Fruit fly (Drosophila melanogaster) whole organism, embryonic: ENCODE data around the gene Rab3-GAP.

Experiments
- Adf1 ChIP-seq: fragments of 200-800 bp; sonication (Bioruptor generic); IDR thresholded peaks from 2 replicates; pipeline ENCODE4 v1.3.6; 2022; ENCODE audit warnings: missing biosample characterization, missing genetic modification characterization
- Bdp1 ChIP-seq: fragments of 200-800 bp; sonication (Bioruptor generic); optimal IDR thresholded peaks from 3 replicates; lab custom pipeline; 2016; ENCODE audit warnings: missing biosample characterization, missing genetic modification characterization
- Bteb2 ChIP-seq: fragments of 200-800 bp; sonication (Bioruptor generic); optimal IDR thresholded peaks from 2 replicates; lab custom pipeline; 2016; ENCODE audit warnings: missing biosample characterization, missing genetic modification characterization
- CG11247 ChIP-seq: fragments of 200-800 bp; sonication (Bioruptor generic); IDR thresholded peaks from 2 replicates; pipeline ENCODE4 v1.3.6; 2022; ENCODE audit warnings: missing biosample characterization, missing genetic modification characterization
- CG12236 ChIP-seq: fragments of 200-800 bp; sonication (Bioruptor generic); optimal IDR thresholded peaks from 2 replicates; lab custom pipeline; 2016; ENCODE audit warnings: missing biosample characterization, missing genetic modification characterization
- CG14014 ChIP-seq: fragments of 200-800 bp; sonication (Bioruptor generic); IDR thresholded peaks from 2 replicates; pipeline ENCODE4 v1.3.6; 2022; ENCODE audit warnings: missing biosample characterization, missing genetic modification characterization
- CG16779 ChIP-seq: fragments of 200-800 bp; sonication (Bioruptor generic); IDR thresholded peaks from 2 replicates; pipeline ENCODE4 v1.3.6; 2022; ENCODE audit warnings: missing biosample characterization, missing genetic modification characterization
- CG17186 ChIP-seq: fragments of 200-800 bp; sonication (Bioruptor generic); optimal IDR thresholded peaks from 3 replicates; lab custom pipeline; 2017; ENCODE audit warnings: missing biosample characterization, missing genetic modification reagents, missing genetic modification characterization
- CG17829 ChIP-seq: fragments of 200-800 bp; optimal IDR thresholded peaks from 2 replicates; lab custom pipeline; 2019; ENCODE audit warnings: missing biosample characterization, mild to moderate bottlenecking, missing genetic modification characterization, moderate library complexity
- CG18476 ChIP-seq: fragments of 200-800 bp; sonication (Bioruptor generic); optimal IDR thresholded peaks from 2 replicates; lab custom pipeline; 2016; ENCODE audit warnings: missing biosample characterization, mild to moderate bottlenecking, missing genetic modification characterization
- CG2678 ChIP-seq: fragments of 200-800 bp; sonication (Bioruptor generic); optimal IDR thresholded peaks from 3 replicates; lab custom pipeline; 2019; ENCODE audit warnings: missing biosample characterization, mild to moderate bottlenecking, missing genetic modification characterization, moderate library complexity
- CG34224 ChIP-seq: fragments of 200-800 bp; sonication (Bioruptor generic); IDR thresholded peaks from 3 replicates; pipeline ENCODE4 v1.3.6; 2022; ENCODE audit warnings: missing biosample characterization, missing genetic modification characterization; ENCODE audit not compliant: partially characterized antibody
- CG3838 ChIP-seq: fragments of 200-800 bp; sonication (Bioruptor generic); optimal IDR thresholded peaks from 3 replicates; lab custom pipeline; 2016; ENCODE audit warnings: missing biosample characterization, missing genetic modification characterization
- CG4730 ChIP-seq: fragments of 200-800 bp; sonication (Bioruptor generic); IDR thresholded peaks from 2 replicates; pipeline ENCODE4 v1.3.6; 2022; ENCODE audit warnings: missing biosample characterization, missing genetic modification characterization
- CG6791 ChIP-seq: fragments of 200-800 bp; sonication (Bioruptor generic); IDR thresholded peaks from 3 replicates; pipeline ENCODE4 v1.3.6; 2022; ENCODE audit warnings: missing biosample characterization, missing genetic modification characterization; ENCODE audit not compliant: partially characterized antibody
- CG6813 ChIP-seq: fragments of 200-800 bp; sonication (Bioruptor generic); optimal IDR thresholded peaks from 2 replicates; lab custom pipeline; 2017; ENCODE audit warnings: missing biosample characterization, missing genetic modification characterization, mild to moderate bottlenecking, moderate library complexity, missing genetic modification reagents
- CG8388 ChIP-seq: fragments of 200-800 bp; sonication (Bioruptor generic); optimal IDR thresholded peaks from 2 replicates; lab custom pipeline; 2019; ENCODE audit warnings: missing biosample characterization, mild to moderate bottlenecking, missing genetic modification characterization, moderate library complexity
- Camta ChIP-seq: fragments of 200-800 bp; sonication (Bioruptor generic); optimal IDR thresholded peaks from 2 replicates; lab custom pipeline; 2016; ENCODE audit warnings: missing biosample characterization, missing genetic modification characterization
- Dad ChIP-seq: fragments of 200-800 bp; sonication (Bioruptor generic); optimal IDR thresholded peaks from 3 replicates; lab custom pipeline; 2016; ENCODE audit warnings: missing biosample characterization, missing genetic modification characterization
- Gug ChIP-seq: fragments of 200-800 bp; sonication (Bioruptor generic); IDR thresholded peaks from 4 replicates; pipeline ENCODE4 v1.3.6; 2022; ENCODE audit warnings: missing biosample characterization, missing genetic modification characterization
- HmgD ChIP-seq: fragments of 200-800 bp; sonication (Bioruptor generic); optimal IDR thresholded peaks from 3 replicates; lab custom pipeline; 2016; ENCODE audit warnings: missing biosample characterization, missing genetic modification characterization
- Hr39 ChIP-seq: fragments of >200 bp; optimal IDR thresholded peaks from 2 replicates; lab custom pipeline; 2017
- Lim3 ChIP-seq: fragments of 200-800 bp; sonication (Bioruptor generic); IDR thresholded peaks from 2 replicates; pipeline ENCODE4 v1.3.6; 2022; ENCODE audit warnings: missing biosample characterization, missing genetic modification characterization
- Max ChIP-seq: fragments of 200-800 bp; sonication (Bioruptor generic); optimal IDR thresholded peaks from 2 replicates; lab custom pipeline; 2016; ENCODE audit warnings: missing biosample characterization, mild to moderate bottlenecking, missing genetic modification characterization
- Med ChIP-seq: fragments of 200-800 bp; sonication (Bioruptor generic); peaks from one replicate; lab custom pipeline; 2016; ENCODE audit warnings: missing biosample characterization, missing genetic modification characterization, mild to moderate bottlenecking, inconsistent platforms, moderate library complexity
- Mes4 ChIP-seq: fragments of 200-800 bp; sonication (Bioruptor generic); optimal IDR thresholded peaks from 2 replicates; lab custom pipeline; 2016; ENCODE audit warnings: missing biosample characterization, missing genetic modification characterization
- NFAT ChIP-seq: fragments of 200-800 bp; sonication (Bioruptor generic); IDR thresholded peaks from 2 replicates; pipeline ENCODE4 v1.3.6; 2022; ENCODE audit warnings: missing biosample characterization, missing genetic modification characterization
- Oli ChIP-seq: fragments of 200-800 bp; sonication (Bioruptor generic); optimal IDR thresholded peaks from 2 replicates; lab custom pipeline; 2018; ENCODE audit warnings: missing biosample characterization, mild to moderate bottlenecking, missing genetic modification characterization, moderate library complexity
- Sin3A ChIP-seq: fragments of >200 bp; optimal IDR thresholded peaks from 2 replicates; lab custom pipeline; 2018
- ara ChIP-seq: fragments of 200-800 bp; sonication (Bioruptor generic); IDR thresholded peaks from 2 replicates; pipeline ENCODE4 v1.3.6; 2022; ENCODE audit warnings: missing biosample characterization, missing genetic modification characterization
- bsh ChIP-seq, 2 experiments: fragments of 200-800 bp; sonication (Bioruptor generic); optimal IDR thresholded peaks; 2 replicates each; lab custom pipeline; 2017 to 2018; ENCODE audit warnings: mild to moderate bottlenecking in 2 of 2, missing biosample characterization in 2 of 2, missing genetic modification characterization in 2 of 2, moderate library complexity in 1 of 2
- btn ChIP-seq: fragments of 200-800 bp; sonication (Bioruptor generic); optimal IDR thresholded peaks from 2 replicates; lab custom pipeline; 2016; ENCODE audit warnings: missing biosample characterization, missing genetic modification characterization
- cg ChIP-seq: fragments of 200-800 bp; sonication (Bioruptor generic); optimal IDR thresholded peaks from 3 replicates; lab custom pipeline; 2019; ENCODE audit warnings: missing biosample characterization, mild to moderate bottlenecking, missing genetic modification characterization, moderate library complexity
- chinmo ChIP-seq: fragments of 200-800 bp; sonication (Bioruptor generic); IDR thresholded peaks from 4 replicates; pipeline ENCODE4 v1.3.6; 2022; ENCODE audit warnings: missing biosample characterization, missing genetic modification characterization; ENCODE audit not compliant: partially characterized antibody
- croc ChIP-seq: fragments of 200-800 bp; sonication (Bioruptor generic); conservative IDR thresholded peaks from 3 replicates; pipeline ENCODE4 v1.3.6; 2022; ENCODE audit warnings: missing biosample characterization, missing genetic modification characterization
- dan ChIP-seq: fragments of 200-800 bp; sonication (Bioruptor generic); IDR thresholded peaks from 2 replicates; pipeline ENCODE4 v1.3.6; 2022; ENCODE audit warnings: missing biosample characterization, missing genetic modification characterization
- gsb-n ChIP-seq: fragments of 200-800 bp; sonication (Bioruptor generic); optimal IDR thresholded peaks from 3 replicates; lab custom pipeline; 2018; ENCODE audit warnings: missing biosample characterization, mild to moderate bottlenecking, missing genetic modification characterization
- insv ChIP-seq, 2 experiments: fragments of 200-800 bp; sonication (Bioruptor generic); optimal IDR thresholded peaks; 3 replicates each; lab custom pipeline; 2016 to 2018; ENCODE audit warnings: missing biosample characterization in 2 of 2, missing genetic modification characterization in 2 of 2
- jing ChIP-seq: fragments of 200-800 bp; sonication (Bioruptor generic); optimal IDR thresholded peaks from 2 replicates; lab custom pipeline; 2018; ENCODE audit warnings: missing biosample characterization, mild to moderate bottlenecking, missing genetic modification characterization
- lov ChIP-seq, 2 experiments: fragments of 200-800 bp in 1 of 2; fragments of >200 bp in 1 of 2; sonication (Bioruptor generic) in 1 of 2; IDR thresholded peaks in 1 of 2; optimal IDR thresholded peaks in 1 of 2; 2 replicates in 1 of 2; 3 replicates in 1 of 2; pipeline versions ENCODE4 v1.3.6 to Lab custom; 2017 to 2022; ENCODE audit warnings: missing biosample characterization in 1 of 2, missing genetic modification characterization in 1 of 2
- maf-S ChIP-seq: fragments of 200-800 bp; sonication (Bioruptor generic); optimal IDR thresholded peaks from 2 replicates; lab custom pipeline; 2016; ENCODE audit warnings: missing biosample characterization, missing genetic modification characterization
- nau ChIP-seq: fragments of 200-800 bp; sonication (Bioruptor generic); optimal IDR thresholded peaks from 3 replicates; lab custom pipeline; 2017; ENCODE audit warnings: missing biosample characterization, mild to moderate bottlenecking, missing genetic modification characterization, missing genetic modification reagents
- schlank ChIP-seq: fragments of 200-800 bp; sonication (Bioruptor generic); optimal IDR thresholded peaks from 2 replicates; lab custom pipeline; 2018; ENCODE audit warnings: missing biosample characterization, mild to moderate bottlenecking, missing genetic modification characterization
- sqz ChIP-seq: fragments of 200-800 bp; sonication (Bioruptor generic); optimal IDR thresholded peaks from 3 replicates; lab custom pipeline; 2018; ENCODE audit warnings: missing biosample characterization, mild to moderate bottlenecking, missing genetic modification characterization
- sr ChIP-seq: fragments of 200-800 bp; sonication (Bioruptor generic); IDR thresholded peaks from 3 replicates; pipeline ENCODE4 v1.3.6; 2022; ENCODE audit warnings: missing biosample characterization, missing genetic modification characterization
- stc ChIP-seq: fragments of 200-800 bp; sonication (Bioruptor generic); IDR thresholded peaks from 2 replicates; pipeline ENCODE4 v1.3.6; 2022; ENCODE audit warnings: missing biosample characterization, missing genetic modification characterization
- trem ChIP-seq: fragments of 200-800 bp; optimal IDR thresholded peaks from 3 replicates; lab custom pipeline; 2019; ENCODE audit warnings: missing biosample characterization, mild to moderate bottlenecking, missing genetic modification characterization, moderate library complexity
- unc-4 ChIP-seq: fragments of 200-800 bp; sonication (Bioruptor generic); IDR thresholded peaks from 2 replicates; pipeline ENCODE4 v1.3.6; 2022; ENCODE audit warnings: missing biosample characterization, missing genetic modification characterization; ENCODE audit not compliant: partially characterized antibody
- wor ChIP-seq: fragments of 200-800 bp; sonication (Bioruptor generic); IDR thresholded peaks from 2 replicates; pipeline ENCODE4 v1.3.6; 2022; ENCODE audit warnings: missing biosample characterization, missing genetic modification characterization
- z ChIP-seq: fragments of 200-800 bp; sonication (Bioruptor generic); IDR thresholded peaks from 3 replicates; pipeline ENCODE4 v1.3.6; 2022; ENCODE audit warnings: missing biosample characterization, missing genetic modification characterization
- zen ChIP-seq: fragments of 200-800 bp; sonication (Bioruptor generic); optimal IDR thresholded peaks from 3 replicates; lab custom pipeline; 2018; ENCODE audit warnings: missing biosample characterization, mild to moderate bottlenecking, missing genetic modification characterization, moderate library complexity

The Rab3-GAP gene

DNA sequence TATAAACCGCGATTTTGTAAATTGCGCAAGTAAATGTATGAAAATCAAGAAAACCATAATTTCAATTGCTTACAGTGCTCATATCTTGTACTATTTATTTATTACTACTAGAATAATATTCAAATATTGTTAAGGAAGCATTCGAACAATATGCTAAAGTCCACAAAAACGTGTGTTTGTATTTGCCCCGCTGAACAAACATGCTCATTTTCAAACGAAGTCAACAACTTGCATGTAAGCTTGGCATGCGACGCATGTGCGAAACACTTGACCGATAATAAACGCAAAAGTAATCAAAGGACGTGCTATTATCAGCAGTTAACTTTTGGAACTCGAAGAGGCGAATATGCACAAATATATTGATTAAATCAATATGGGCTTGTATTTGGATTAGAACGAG, 41.8 kb downstream of the Rab3-GAP start (continued):
- TF ChIP-seq lov (optimal IDR thresholded peaks at IDR 0.05; lab: Kevin White, UChicago) (no peak), lov (GFP tag; IDR thresholded peaks at IDR 0.05; lab: Robert Waterston, UW) (no peak), wor (GFP tag; lab: Robert Waterston, UW) (no peak), CG8388 (GFP tag; lab: Kevin White, UChicago) (peak; percentile 42), maf-S (no peak), HmgD (no peak), NFAT (GFP tag; lab: Robert Waterston, UW) (no peak), Lim3 (GFP tag; lab: Robert Waterston, UW) (no peak), croc (no peak), CG17186 (GFP tag; lab: Kevin White, UChicago) (no peak), CG6791 (GFP tag; lab: Robert Waterston, UW) (no peak), sr (GFP tag; lab: Robert Waterston, UW) (no peak), jing (GFP tag; lab: Kevin White, UChicago) (no peak), Bteb2 (GFP tag; lab: Kevin White, UChicago) (peak; percentile 33), Med (GFP tag; lab: Kevin White, UChicago) (peak; percentile 94), CG34224 (no peak), schlank (tag; lab: Kevin White, UChicago) (peak; percentile 75), CG17829 (tag; lab: Kevin White, UChicago) (no peak), nau (no peak), Mes4 (peak; percentile 17), CG6813 (GFP tag; lab: Kevin White, UChicago) (peak; percentile 90), CG2678 (tag; lab: Kevin White, UChicago) (peak; percentile 72), bsh (GFP tag; optimal IDR thresholded peaks at IDR 0.05; lab: Kevin White, UChicago) (peak in 1 of 2 experiments; percentile 87), cg (no peak), sqz (GFP tag; lab: Kevin White, UChicago) (no peak), CG18476 (GFP tag; lab: Kevin White, UChicago) (peak; percentile 56), stc (no peak), Oli (tag; lab: Kevin White, UChicago) (peak; percentile 24), ara (GFP tag; lab: Robert Waterston, UW) (peak; percentile 19; the same call in 1 of the 2 replicates), Gug (GFP tag; lab: Robert Waterston, UW) (no peak; the same call in 3 of the 4 replicates), dan (GFP tag; lab: Robert Waterston, UW) (no peak), z (0 out of 3 replicates have a peak, but pooled peaks have one; percentile 27), zen (tag; lab: Kevin White, UChicago) (no peak), chinmo (no peak), CG4730 (GFP tag; lab: Robert Waterston, UW) (no peak), CG11247 (GFP tag; lab: Robert Waterston, UW) (peak; percentile 50; the same call in 1 of the 2 replicates), Dad (GFP tag; lab: Kevin White, UChicago) (no peak), gsb-n (tag; lab: Kevin White, UChicago) (peak; percentile 82), Sin3A (lab: Kevin White, UChicago) (no peak), trem (tag; lab: Kevin White, UChicago) (no peak), CG14014 (peak; percentile 60; the same call in 1 of the 2 replicates), CG12236 (GFP tag; lab: Kevin White, UChicago) (peak; percentile 63), CG3838 (GFP tag; lab: Kevin White, UChicago) (peak; percentile 78), unc-4 (GFP tag; lab: Robert Waterston, UW) (no peak), Bdp1 (GFP tag; lab: Kevin White, UChicago) (peak; percentile 51), btn (GFP tag; lab: Kevin White, UChicago) (no peak), CG16779 (GFP tag; lab: Robert Waterston, UW) (peak; percentile 62; the same call in 1 of the 2 replicates), Hr39 (lab: Kevin White, UChicago) (no peak), Camta (peak; percentile 12), Adf1 (GFP tag; lab: Robert Waterston, UW) (peak; percentile 46; the same call in 1 of the 2 replicates), Max (GFP tag; lab: Kevin White, UChicago) (peak; percentile 48), insv (GFP tag; optimal IDR thresholded peaks at IDR 0.05; lab: Kevin White, UChicago) (peak in 1 of 2 experiments; percentile 53)
